Worm (Caenorhabditis elegans) whole organism, L1 larva: ENCODE measurements around the gene W06E11.1.

ENCODE experiments used
- ceh-90 ChIP-seq: sonication (generic microtip); optimal IDR thresholded peaks from 2 replicates; lab custom pipeline; 2016; ENCODE audit warnings: missing genetic modification characterization, missing compliant biosample characterization
- efl-1 ChIP-seq, 4 experiments: fragments of 150-350 bp; optimal IDR thresholded peaks in 3 of 4; peaks in 1 of 4; 1 replicate in 1 of 4; 2 replicates in 3 of 4; lab custom pipeline; 2014; ENCODE audit warnings: missing biosample characterization in 2 of 4, missing genetic modification characterization in 2 of 4, missing genetic modification reagents in 2 of 4
- fos-1 ChIP-seq: fragments of 150-350 bp; optimal IDR thresholded peaks from 2 replicates; lab custom pipeline; 2014; ENCODE audit warnings: missing biosample characterization, missing genetic modification characterization
- jun-1 ChIP-seq: fragments of 150-350 bp; optimal IDR thresholded peaks from 2 replicates; lab custom pipeline; 2014; ENCODE audit warnings: missing biosample characterization, missing genetic modification reagents, missing genetic modification characterization
- lsy-2 ChIP-seq, 2 experiments: fragments of 150-350 bp; optimal IDR thresholded peaks; 2 replicates each; lab custom pipeline; 2014; ENCODE audit warnings: missing biosample characterization in 2 of 2, missing genetic modification characterization in 2 of 2
- nhr-11 ChIP-seq: fragments of 150-350 bp; optimal IDR thresholded peaks from 2 replicates; lab custom pipeline; 2014; ENCODE audit warnings: missing biosample characterization, missing genetic modification characterization
- pag-3 ChIP-seq: sonication (generic microtip); optimal IDR thresholded peaks from 2 replicates; lab custom pipeline; 2017; ENCODE audit warnings: missing genetic modification characterization, mild to moderate bottlenecking, missing compliant biosample characterization, antibody characterized with exemption, borderline replicate concordance; ENCODE audit not compliant: insufficient read depth
- rnt-1 ChIP-seq: sonication (generic microtip); optimal IDR thresholded peaks from 2 replicates; lab custom pipeline; 2016; ENCODE audit warnings: mild to moderate bottlenecking, missing genetic modification characterization, moderate library complexity, missing compliant biosample characterization
- skn-1 ChIP-seq: fragments of 150-350 bp; optimal IDR thresholded peaks from 2 replicates; lab custom pipeline; 2014; ENCODE audit warnings: missing biosample characterization, missing genetic modification characterization
- snpc-4 ChIP-seq: fragments of 150-350 bp; optimal IDR thresholded peaks from 2 replicates; lab custom pipeline; 2014; ENCODE audit warnings: missing biosample characterization, missing genetic modification characterization
- sox-4 ChIP-seq: sonication (generic microtip); optimal IDR thresholded peaks from 2 replicates; lab custom pipeline; 2016; ENCODE audit warnings: missing genetic modification characterization, missing compliant biosample characterization
- zag-1 ChIP-seq: fragments of 150-350 bp; optimal IDR thresholded peaks from 2 replicates; lab custom pipeline; 2014; ENCODE audit warnings: missing biosample characterization, missing genetic modification characterization

ce11 chrIII:638319-638718 is 3.5 kb upstream of the W06E11.1 start, which contains the start of gene sbds-1:
- no peak for TF ChIP-seq efl-1 (optimal IDR thresholded peaks at IDR 0.05; lab: Kevin White, UChicago)
- no peak for TF ChIP-seq efl-1 (GFP tag; optimal IDR thresholded peaks at IDR 0.05 in 1 of 2; lab: Kevin White, UChicago)
- no peak for TF ChIP-seq jun-1 (tag; lab: Kevin White, UChicago)
- TF ChIP-seq nhr-11 (tag; lab: Kevin White, UChicago) = no peak
- no peak for TF ChIP-seq snpc-4 (tag; lab: Kevin White, UChicago)
- TF ChIP-seq zag-1 (tag; lab: Kevin White, UChicago) = no peak
- no peak for TF ChIP-seq pag-3 (tag; lab: Kevin White, UChicago)
- TF ChIP-seq sox-4 (tag; lab: Kevin White, UChicago) = no peak
- no peak for TF ChIP-seq fos-1 (tag; lab: Kevin White, UChicago)
- TF ChIP-seq ceh-90 (tag; lab: Kevin White, UChicago) = no peak
- no peak for TF ChIP-seq lsy-2 (tag; optimal IDR thresholded peaks at IDR 0.05; lab: Kevin White, UChicago)
- TF ChIP-seq rnt-1 (tag; lab: Kevin White, UChicago) = no peak
- TF ChIP-seq skn-1 = no peak
